Fruit fly (Drosophila melanogaster) whole organism, embryonic: ENCODE results near the gene COX7AL2.

Experiments used
- Abd-B ChIP-seq: fragments of 200-800 bp; sonication (Bioruptor generic); optimal IDR thresholded peaks from 2 replicates; lab custom pipeline; 2018; ENCODE audit warnings: missing biosample characterization, mild to moderate bottlenecking, missing genetic modification characterization, moderate library complexity
- Asciz ChIP-seq: fragments of 200-800 bp; sonication (Bioruptor generic); optimal IDR thresholded peaks from 2 replicates; lab custom pipeline; 2017; ENCODE audit warnings: missing biosample characterization, mild to moderate bottlenecking, missing genetic modification characterization, missing genetic modification reagents
- CG10565 ChIP-seq: fragments of 200-800 bp; sonication (Bioruptor generic); optimal IDR thresholded peaks from 3 replicates; lab custom pipeline; 2016; ENCODE audit warnings: missing biosample characterization, mild to moderate bottlenecking, missing genetic modification characterization
- CG11398 ChIP-seq: fragments of 200-800 bp; sonication (Bioruptor generic); optimal IDR thresholded peaks from 2 replicates; lab custom pipeline; 2016; ENCODE audit warnings: missing biosample characterization, missing genetic modification characterization
- CG12769 ChIP-seq: fragments of 200-800 bp; sonication (Bioruptor generic); optimal IDR thresholded peaks from 2 replicates; lab custom pipeline; 2019; ENCODE audit warnings: missing biosample characterization, mild to moderate bottlenecking, missing genetic modification characterization, moderate library complexity
- CG14050 ChIP-seq: fragments of 200-800 bp; sonication (Bioruptor generic); IDR thresholded peaks from 3 replicates; pipeline ENCODE4 v1.3.6; 2022; ENCODE audit warnings: missing biosample characterization, missing genetic modification characterization
- CG14860 ChIP-seq: fragments of 200-800 bp; sonication (Bioruptor generic); IDR thresholded peaks from 3 replicates; pipeline ENCODE4 v1.3.6; 2022; ENCODE audit warnings: missing biosample characterization, missing genetic modification characterization; ENCODE audit not compliant: partially characterized antibody
- CG15479 ChIP-seq: fragments of 200-800 bp; sonication (Bioruptor generic); optimal IDR thresholded peaks from 3 replicates; lab custom pipeline; 2019; ENCODE audit warnings: missing biosample characterization, mild to moderate bottlenecking, missing genetic modification characterization, moderate library complexity
- CG17186 ChIP-seq: fragments of 200-800 bp; sonication (Bioruptor generic); optimal IDR thresholded peaks from 3 replicates; lab custom pipeline; 2017; ENCODE audit warnings: missing biosample characterization, missing genetic modification reagents, missing genetic modification characterization
- CG17612 ChIP-seq: fragments of 200-800 bp; sonication (Bioruptor generic); IDR thresholded peaks from 2 replicates; pipeline ENCODE4 v1.3.6; 2022; ENCODE audit warnings: missing biosample characterization, missing genetic modification characterization
- CG17912 ChIP-seq: fragments of 200-800 bp; sonication (Bioruptor generic); optimal IDR thresholded peaks from 2 replicates; lab custom pipeline; 2018; ENCODE audit warnings: missing biosample characterization, mild to moderate bottlenecking, missing genetic modification characterization
- CG2120 ChIP-seq: fragments of 200-800 bp; sonication (Bioruptor generic); optimal IDR thresholded peaks from 3 replicates; lab custom pipeline; 2016; ENCODE audit warnings: missing biosample characterization, missing genetic modification characterization
- CG32767 ChIP-seq: fragments of 200-800 bp; sonication (Bioruptor generic); IDR thresholded peaks from 2 replicates; pipeline ENCODE4 v1.3.6; 2022; ENCODE audit warnings: missing biosample characterization, missing genetic modification characterization
- CG33557 ChIP-seq: fragments of 200-800 bp; sonication (Bioruptor generic); optimal IDR thresholded peaks from 2 replicates; lab custom pipeline; 2019; ENCODE audit warnings: missing biosample characterization, mild to moderate bottlenecking, missing genetic modification characterization, moderate library complexity
- CG6689 ChIP-seq: fragments of 200-800 bp; sonication (Bioruptor generic); IDR thresholded peaks from 2 replicates; pipeline ENCODE4 v1.3.6; 2022; ENCODE audit warnings: missing biosample characterization, missing genetic modification characterization
- CG7963 ChIP-seq: fragments of 200-800 bp; sonication (Bioruptor generic); IDR thresholded peaks from 3 replicates; pipeline ENCODE4 v1.3.6; 2022; ENCODE audit warnings: missing biosample characterization, missing genetic modification characterization; ENCODE audit not compliant: partially characterized antibody
- CG8089 ChIP-seq: fragments of 200-800 bp; sonication (Bioruptor generic); optimal IDR thresholded peaks from 3 replicates; lab custom pipeline; 2016; ENCODE audit warnings: missing biosample characterization, missing genetic modification characterization
- CG8290 ChIP-seq, 3 experiments: fragments of 200-800 bp; sonication (Bioruptor generic); optimal IDR thresholded peaks; 2 replicates each; lab custom pipeline; 2016 to 2019; ENCODE audit warnings: missing biosample characterization in 3 of 3, missing genetic modification characterization in 3 of 3, mild to moderate bottlenecking in 2 of 3, moderate library complexity in 1 of 3
- CG8359 ChIP-seq: fragments of 200-800 bp; sonication (Bioruptor generic); optimal IDR thresholded peaks from 2 replicates; lab custom pipeline; 2017; ENCODE audit warnings: missing biosample characterization, mild to moderate bottlenecking, missing genetic modification characterization, borderline replicate concordance
- CG9609 ChIP-seq: fragments of 200-800 bp; sonication (Bioruptor generic); optimal IDR thresholded peaks from 3 replicates; lab custom pipeline; 2016; ENCODE audit warnings: missing biosample characterization, missing genetic modification characterization
- CoRest ChIP-seq: fragments of 200-800 bp; sonication (Bioruptor generic); optimal IDR thresholded peaks from 3 replicates; lab custom pipeline; 2018; ENCODE audit warnings: missing biosample characterization, mild to moderate bottlenecking, missing genetic modification characterization, moderate library complexity
- Dbx ChIP-seq: fragments of 200-800 bp; sonication (Bioruptor generic); IDR thresholded peaks from 3 replicates; pipeline ENCODE4 v1.3.6; 2022; ENCODE audit warnings: missing biosample characterization, missing genetic modification characterization
- HHEX ChIP-seq: fragments of 200-800 bp; sonication (Bioruptor generic); optimal IDR thresholded peaks from 3 replicates; lab custom pipeline; 2017; ENCODE audit warnings: missing biosample characterization, mild to moderate bottlenecking, missing genetic modification characterization, missing genetic modification reagents
- Hey ChIP-seq: fragments of 200-800 bp; sonication (Bioruptor generic); optimal IDR thresholded peaks from 3 replicates; lab custom pipeline; 2018; ENCODE audit warnings: missing biosample characterization, mild to moderate bottlenecking, missing genetic modification characterization
- MTF-1 ChIP-seq: fragments of 200-800 bp; sonication (Bioruptor generic); optimal IDR thresholded peaks from 2 replicates; lab custom pipeline; 2018; ENCODE audit warnings: missing biosample characterization, mild to moderate bottlenecking, missing genetic modification characterization, borderline replicate concordance
- YL-1 ChIP-seq: fragments of 200-800 bp; sonication (Bioruptor generic); optimal IDR thresholded peaks from 3 replicates; lab custom pipeline; 2017; ENCODE audit warnings: missing biosample characterization, mild to moderate bottlenecking, missing genetic modification characterization
- bowl ChIP-seq: fragments of 200-800 bp; sonication (Bioruptor generic); IDR thresholded peaks from 2 replicates; pipeline ENCODE4 v1.3.6; 2022; ENCODE audit warnings: missing biosample characterization, missing genetic modification characterization
- crp ChIP-seq, 2 experiments: fragments of 200-800 bp; sonication (Bioruptor generic); optimal IDR thresholded peaks; 2 replicates in 1 of 2; 3 replicates in 1 of 2; lab custom pipeline; 2017; ENCODE audit warnings: missing biosample characterization in 2 of 2, missing genetic modification characterization in 2 of 2, mild to moderate bottlenecking in 1 of 2, moderate library complexity in 1 of 2
- dati ChIP-seq: fragments of 200-800 bp; sonication (Bioruptor generic); IDR thresholded peaks from 2 replicates; pipeline ENCODE4 v1.3.6; 2022; ENCODE audit warnings: missing biosample characterization, missing genetic modification characterization
- dmrt11E ChIP-seq: fragments of 200-800 bp; sonication (Bioruptor generic); optimal IDR thresholded peaks from 3 replicates; lab custom pipeline; 2018; ENCODE audit warnings: missing biosample characterization, mild to moderate bottlenecking, missing genetic modification characterization, moderate library complexity
- fd64A ChIP-seq: fragments of 200-800 bp; sonication (Bioruptor generic); optimal IDR thresholded peaks from 3 replicates; lab custom pipeline; 2018; ENCODE audit warnings: missing biosample characterization, mild to moderate bottlenecking, missing genetic modification characterization
- ftz-f1 ChIP-seq: fragments of 200-800 bp; sonication (Bioruptor generic); optimal IDR thresholded peaks from 2 replicates; lab custom pipeline; 2016; ENCODE audit warnings: missing biosample characterization, missing genetic modification characterization
- gfzf ChIP-seq: fragments of 200-800 bp; sonication (Bioruptor generic); optimal IDR thresholded peaks from 2 replicates; lab custom pipeline; 2016; ENCODE audit warnings: missing biosample characterization, mild to moderate bottlenecking, missing genetic modification characterization, moderate library complexity
- gro ChIP-seq: fragments of 200-800 bp; sonication (Bioruptor generic); optimal IDR thresholded peaks from 2 replicates; lab custom pipeline; 2016; ENCODE audit warnings: missing biosample characterization, missing genetic modification characterization
- gsb ChIP-seq: fragments of 200-800 bp; sonication (Bioruptor generic); IDR thresholded peaks from 2 replicates; pipeline ENCODE4 v1.3.6; 2022; ENCODE audit warnings: missing biosample characterization, missing genetic modification characterization
- gt ChIP-seq: fragments of 200-800 bp; sonication (Bioruptor generic); IDR thresholded peaks from 2 replicates; pipeline ENCODE4 v1.3.6; 2022; ENCODE audit warnings: missing biosample characterization, missing genetic modification characterization
- ind ChIP-seq: fragments of 200-800 bp; sonication (Bioruptor generic); optimal IDR thresholded peaks from 3 replicates; lab custom pipeline; 2016; ENCODE audit warnings: missing biosample characterization, missing genetic modification characterization
- klu ChIP-seq: fragments of 200-800 bp; sonication (Bioruptor generic); IDR thresholded peaks from 2 replicates; pipeline ENCODE4 v1.3.6; 2022; ENCODE audit warnings: missing biosample characterization, missing genetic modification characterization
- lab ChIP-seq: fragments of 200-800 bp; sonication (Bioruptor generic); optimal IDR thresholded peaks from 3 replicates; lab custom pipeline; 2017; ENCODE audit warnings: missing biosample characterization, missing genetic modification characterization, mild to moderate bottlenecking, moderate library complexity, missing genetic modification reagents
- lilli ChIP-seq: fragments of 200-800 bp; sonication (Bioruptor generic); optimal IDR thresholded peaks from 3 replicates; lab custom pipeline; 2016; ENCODE audit warnings: missing biosample characterization, missing genetic modification characterization
- mirr ChIP-seq: fragments of 200-800 bp; sonication (Bioruptor generic); optimal IDR thresholded peaks from 3 replicates; lab custom pipeline; 2018; ENCODE audit warnings: missing biosample characterization, mild to moderate bottlenecking, missing genetic modification characterization
- p53 ChIP-seq: fragments of 200-800 bp; sonication (Bioruptor generic); optimal IDR thresholded peaks from 2 replicates; lab custom pipeline; 2016; ENCODE audit warnings: missing biosample characterization, missing genetic modification characterization
- ro ChIP-seq: fragments of 200-800 bp; sonication (Bioruptor generic); IDR thresholded peaks from 2 replicates; pipeline ENCODE4 v1.3.6; 2022; ENCODE audit warnings: missing biosample characterization, missing genetic modification characterization
- salm ChIP-seq: fragments of 200-800 bp; sonication (Bioruptor generic); optimal IDR thresholded peaks from 2 replicates; lab custom pipeline; 2018; ENCODE audit warnings: missing biosample characterization, mild to moderate bottlenecking, missing genetic modification characterization
- seq ChIP-seq: fragments of 200-800 bp; sonication (Bioruptor generic); IDR thresholded peaks from 2 replicates; pipeline ENCODE4 v1.3.6; 2022; ENCODE audit warnings: missing biosample characterization, missing genetic modification characterization
- sr ChIP-seq: fragments of 200-800 bp; sonication (Bioruptor generic); IDR thresholded peaks from 3 replicates; pipeline ENCODE4 v1.3.6; 2022; ENCODE audit warnings: missing biosample characterization, missing genetic modification characterization
- tgo ChIP-seq: fragments of 200-800 bp; sonication (Bioruptor generic); IDR thresholded peaks from 3 replicates; pipeline ENCODE4 v1.3.6; 2022; ENCODE audit warnings: missing biosample characterization, missing genetic modification characterization
- vfl ChIP-seq: fragments of 200-800 bp; sonication (Bioruptor generic); optimal IDR thresholded peaks from 2 replicates; lab custom pipeline; 2016; ENCODE audit warnings: missing biosample characterization, missing genetic modification characterization
- wdn ChIP-seq: fragments of 200-800 bp; sonication (Bioruptor generic); IDR thresholded peaks from 2 replicates; pipeline ENCODE4 v1.3.6; 2022; ENCODE audit warnings: missing biosample characterization, missing genetic modification characterization
- zen ChIP-seq: fragments of 200-800 bp; sonication (Bioruptor generic); optimal IDR thresholded peaks from 3 replicates; lab custom pipeline; 2018; ENCODE audit warnings: missing biosample characterization, mild to moderate bottlenecking, missing genetic modification characterization, moderate library complexity
- zf30C ChIP-seq: fragments of 200-800 bp; sonication (Bioruptor generic); optimal IDR thresholded peaks from 3 replicates; lab custom pipeline; 2018; ENCODE audit warnings: missing biosample characterization, mild to moderate bottlenecking, missing genetic modification characterization

Gene COX7AL2

DNA sequence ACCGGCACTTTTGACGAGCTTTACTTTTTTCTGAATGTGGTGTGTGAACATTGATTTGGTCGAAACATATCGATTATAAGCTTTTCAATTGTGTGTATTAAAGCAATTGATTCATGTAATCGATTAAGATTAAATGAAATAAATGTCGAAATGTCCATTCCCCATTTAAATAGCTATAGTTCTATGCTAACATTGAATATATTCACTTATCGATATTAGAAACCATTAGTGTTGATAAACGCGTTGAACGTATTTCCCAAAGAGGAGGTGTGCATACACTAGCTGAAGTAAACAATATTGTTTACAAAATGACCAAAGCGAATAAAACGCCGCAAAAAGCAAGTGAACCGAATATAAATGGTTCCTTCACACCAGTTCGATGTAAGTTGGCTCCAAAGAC lies 16.3 kb upstream of the COX7AL2 start, which contains the start of the genes Uch and CG34174 (continued):
- TF ChIP-seq tgo (no peak), CG17612 (GFP tag; lab: Robert Waterston, UW) (no peak), fd64A (GFP tag; lab: Kevin White, UChicago) (no peak), ftz-f1 (no peak), CG7963 (GFP tag; lab: Robert Waterston, UW) (no peak), Hey (tag; lab: Kevin White, UChicago) (no peak), CG33557 (GFP tag; lab: Kevin White, UChicago) (peak; percentile 32), mirr (GFP tag; lab: Kevin White, UChicago) (no peak), CG32767 (GFP tag; lab: Robert Waterston, UW) (no peak), lab (GFP tag; lab: Kevin White, UChicago) (no peak), zen (tag; lab: Kevin White, UChicago) (peak; percentile 46), CG6689 (no peak), bowl (GFP tag; lab: Robert Waterston, UW) (no peak), HHEX (GFP tag; lab: Kevin White, UChicago) (no peak), zf30C (GFP tag; lab: Kevin White, UChicago) (no peak), sr (GFP tag; lab: Robert Waterston, UW) (no peak), CG9609 (GFP tag; lab: Kevin White, UChicago) (no peak), CG2120 (peak; percentile 5), CG11398 (no peak), CG14050 (no peak), lilli (GFP tag; lab: Kevin White, UChicago) (no peak), CoRest (tag; lab: Kevin White, UChicago) (peak; percentile 29), ro (GFP tag; lab: Robert Waterston, UW) (no peak), CG14860 (GFP tag; lab: Robert Waterston, UW) (peak; percentile 64), CG8359 (no peak), wdn (GFP tag; lab: Robert Waterston, UW) (no peak), dmrt11E (no peak), CG8290 (GFP tag; optimal IDR thresholded peaks at IDR 0.05; lab: Kevin White, UChicago) (peak; percentile 96), CG8290 (tag; optimal IDR thresholded peaks at IDR 0.05; lab: Kevin White, UChicago) (peak; percentile 59 to 82), gsb (no peak), klu (GFP tag; lab: Robert Waterston, UW) (no peak), gt (no peak), vfl (no peak), dati (GFP tag; lab: Robert Waterston, UW) (no peak), crp (GFP tag; optimal IDR thresholded peaks at IDR 0.05; lab: Kevin White, UChicago) (peak in 1 of 2 experiments; percentile 39), CG17912 (GFP tag; lab: Kevin White, UChicago) (no peak), seq (no peak), gro (GFP tag; lab: Kevin White, UChicago) (peak; percentile 9), Asciz (no peak), gfzf (GFP tag; lab: Kevin White, UChicago) (no peak), CG17186 (GFP tag; lab: Kevin White, UChicago) (peak; percentile 24), CG8089 (GFP tag; lab: Kevin White, UChicago) (no peak), p53 (no peak), CG12769 (tag; lab: Kevin White, UChicago) (no peak), Abd-B (GFP tag; lab: Kevin White, UChicago) (peak; percentile 44), salm (no peak), ind (GFP tag; lab: Kevin White, UChicago) (no peak), MTF-1 (no peak), YL-1 (peak; percentile 37), Dbx (GFP tag; lab: Robert Waterston, UW) (no peak), CG10565 (no peak), CG15479 (no peak)
